In the genomic region with DNA sequence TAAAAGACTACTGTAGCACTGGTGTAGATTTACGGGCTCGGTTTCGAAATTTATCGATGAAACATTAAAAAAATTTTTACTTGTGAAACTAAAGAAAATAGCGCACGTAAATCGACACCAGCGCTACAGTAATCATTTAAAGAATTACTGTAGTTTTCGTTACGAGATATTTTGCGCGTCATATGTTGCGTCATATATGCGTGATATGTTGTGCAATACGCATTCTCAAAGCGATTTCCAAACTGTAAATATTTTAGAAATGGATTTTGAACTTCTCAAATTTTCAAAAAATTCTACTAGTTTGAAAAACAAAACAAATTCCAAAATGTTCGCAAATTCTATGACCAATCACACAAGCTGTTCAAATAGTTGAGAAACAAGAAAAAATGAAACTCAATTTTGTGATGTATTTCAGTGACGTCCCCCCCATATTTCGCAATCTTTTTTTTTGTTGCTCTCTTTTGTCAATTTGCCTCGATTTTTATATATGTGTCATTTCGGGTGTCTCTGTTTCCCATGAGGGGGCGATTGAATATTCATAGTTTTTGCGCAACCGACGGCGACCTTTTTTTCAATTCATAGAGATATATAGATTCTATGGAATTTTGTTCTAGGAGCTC, we compare ENCODE assay signal across 1 worm cellular context.
TF ChIP-seq lines count a peak whose summit lies in the region.

No protein-coding gene starts in this region.

TF ChIP-seq in whole organism, L1 larva, 84 proteins besides CTCF, POLR2A, EP300 and RAD21 (continued from another document):
- TF ChIP-seq lin-14 (GFP tag; optimal IDR thresholded peaks at IDR 0.05; lab: Kevin White, UChicago), result peak; percentile 62
